Worm (Caenorhabditis elegans): ENCODE measurements around the gene abu-4.
"Not testable (repeated sequence)": the region's sequence is repeated elsewhere in the genome, so short reads cannot be mapped to it uniquely, and the experiment has no call there.

abu-4 gene

ce11 chrV:2303775-2304174 lies 29.1 kb downstream of the abu-4 start, which contains the start of gene irld-15:
irld-15 (minus strand) TSS chrV:2303875.
- no peak for TF ChIP-seq nhr-19 (GFP tag; conservative IDR thresholded peaks at IDR 0.05)
- TF ChIP-seq fkh-8 (tag; optimal IDR thresholded peaks at IDR 0.05): peak; percentile 1
- no peak for TF ChIP-seq alr-1 (tag; optimal IDR thresholded peaks at IDR 0.05; ENCODE audit: borderline replicate concordance)

- no peak for TF ChIP-seq efl-1 (optimal IDR thresholded peaks at IDR 0.05)
- peak in 1 of 2 experiments; percentile 91 for TF ChIP-seq efl-1 (GFP tag; optimal IDR thresholded peaks at IDR 0.05 in 1 of 2)
- TF ChIP-seq ztf-11 (tag; optimal IDR thresholded peaks at IDR 0.05): no peak
- no peak for TF ChIP-seq nhr-77 (tag; optimal IDR thresholded peaks at IDR 0.05)
- TF ChIP-seq fos-1 (tag; optimal IDR thresholded peaks at IDR 0.05): no peak
- no peak for TF ChIP-seq egl-13 (tag; optimal IDR thresholded peaks at IDR 0.05)
- TF ChIP-seq ces-1 (GFP tag; optimal IDR thresholded peaks at IDR 0.05): no peak
These were observed 31.7 kb downstream of the abu-4 start for ce11 chrV:2306383-2306782.

ce11 chrV:2308246-2308645 lies 33.6 kb downstream of the abu-4 start:
- peak; percentile 29 for TF ChIP-seq elt-2 (tag; optimal IDR thresholded peaks at IDR 0.05)
- TF ChIP-seq C16A3.4 (tag; optimal IDR thresholded peaks at IDR 0.05): no peak

ce11 chrV:2321001-2321400 lies 46.4 kb downstream of the abu-4 start, which contains the start of gene Y19D10B.6:
Y19D10B.6 (minus strand) TSS chrV:2321101.
- not testable (repeated sequence) for TF ChIP-seq unc-30 (tag; optimal IDR thresholded peaks at IDR 0.05); ets-5 (GFP tag; IDR thresholded peaks at IDR 0.05); nhr-85 (tag)

- not testable (repeated sequence) for TF ChIP-seq F16B12.6 (tag; optimal IDR thresholded peaks at IDR 0.05); nhr-19 (GFP tag; conservative IDR thresholded peaks at IDR 0.05); mdl-1 (tag; optimal IDR thresholded peaks at IDR 0.05)
These were observed 47.8 kb downstream of the abu-4 start, which contains the start of gene pud-1.2 for ce11 chrV:2322466-2322865. pud-1.2 (minus strand) TSS chrV:2322566.

- TF ChIP-seq nhr-71 (tag; optimal IDR thresholded peaks at IDR 0.05) (peak; percentile 59), lin-35 (GFP tag; optimal IDR thresholded peaks at IDR 0.05) (peak in 1 of 2 experiments; percentile 14), nhr-237 (tag; optimal IDR thresholded peaks at IDR 0.05) (no peak), mep-1 (tag; optimal IDR thresholded peaks at IDR 0.05) (no peak), pqm-1 (tag; optimal IDR thresholded peaks at IDR 0.05) (peak; percentile 72), efl-1 (optimal IDR thresholded peaks at IDR 0.05) (no peak), efl-1 (GFP tag; optimal IDR thresholded peaks at IDR 0.05 in 1 of 2) (peak in 1 of 2 experiments; percentile 7), elt-3 (tag; optimal IDR thresholded peaks at IDR 0.05) (no peak), jun-1 (tag; optimal IDR thresholded peaks at IDR 0.05) (peak; percentile 48), ama-1 (optimal IDR thresholded peaks at IDR 0.05) (no peak), nhr-12 (tag; optimal IDR thresholded peaks at IDR 0.05) (no peak), elt-2 (tag; optimal IDR thresholded peaks at IDR 0.05) (peak; percentile 99), ceh-82 (tag; optimal IDR thresholded peaks at IDR 0.05) (no peak), tlp-1 (tag; optimal IDR thresholded peaks at IDR 0.05) (no peak)
These were observed 49.6 kb downstream of the abu-4 start for ce11 chrV:2324260-2324659.

ce11 chrV:2325052-2325451 lies 50.4 kb downstream of the abu-4 start, which contains the start of gene pud-3:
pud-3 (minus strand) TSS chrV:2325152.
- no peak for TF ChIP-seq nhr-28 (tag; optimal IDR thresholded peaks at IDR 0.05)
- no peak for TF ChIP-seq Y116A8C.19 (tag; optimal IDR thresholded peaks at IDR 0.05; ENCODE audit: borderline replicate concordance)

Data from whole organism, L1 larva.